Worm (Caenorhabditis elegans): ENCODE measurements around the gene T14B4.20.

ce11 chrII:6715853-6716252 is 848 bp upstream of the T14B4.20 start:
- no peak for TF ChIP-seq F33H1.4 (GFP tag; IDR thresholded peaks at IDR 0.05)
- no peak for TF ChIP-seq snpc-4 (GFP tag; optimal IDR thresholded peaks at IDR 0.05)
- TF ChIP-seq snpc-4 (tag; optimal IDR thresholded peaks at IDR 0.05) = no peak
- TF ChIP-seq zfh-2 (GFP tag; conservative IDR thresholded peaks at IDR 0.05) = no peak
- TF ChIP-seq rpc-1 (optimal IDR thresholded peaks at IDR 0.05) = no peak
- no peak for TF ChIP-seq rpc-1 (tag; optimal IDR thresholded peaks at IDR 0.05)
- no peak for TF ChIP-seq cebp-1 (GFP tag; IDR thresholded peaks at IDR 0.05)
- TF ChIP-seq cebp-1 (tag; optimal IDR thresholded peaks at IDR 0.05) = no peak
- TF ChIP-seq pha-4 (tag; optimal IDR thresholded peaks at IDR 0.05) = no peak
- TF ChIP-seq rec-8 (tag; optimal IDR thresholded peaks at IDR 0.05) = no peak
- no peak for TF ChIP-seq atf-7 (tag; optimal IDR thresholded peaks at IDR 0.05)
- TF ChIP-seq unc-130 (GFP tag; optimal IDR thresholded peaks at IDR 0.05) = no peak
- no peak for TF ChIP-seq ceh-27 (GFP tag; optimal IDR thresholded peaks at IDR 0.05)
- TF ChIP-seq cebp-2 (GFP tag; IDR thresholded peaks at IDR 0.05) = no peak
